Worm (Caenorhabditis elegans) whole organism, L4 larva: Measurements from ENCODE around the gene klf-2.

Experiments
- F26F4.8 ChIP-seq: fragments of 200-800 bp; sonication (Bioruptor generic); conservative IDR thresholded peaks from 2 replicates; pipeline ENCODE4 v1.3.6; 2022; ENCODE audit warnings: missing genetic modification characterization, missing compliant biosample characterization
- F37D6.2 ChIP-seq: sonication (generic microtip); optimal IDR thresholded peaks from 2 replicates; lab custom pipeline; 2016; ENCODE audit warnings: mild to moderate bottlenecking, missing genetic modification characterization, missing compliant biosample characterization
- F49E8.2 ChIP-seq: sonication (generic microtip); optimal IDR thresholded peaks from 2 replicates; lab custom pipeline; 2016; ENCODE audit warnings: missing compliant biosample characterization, mild to moderate bottlenecking, missing genetic modification characterization, borderline replicate concordance
- T26A8.4 ChIP-seq: fragments of 200-800 bp; sonication (Bioruptor generic); IDR thresholded peaks from 2 replicates; pipeline ENCODE4 v1.3.6; 2022; ENCODE audit warnings: missing genetic modification characterization, missing compliant biosample characterization
- Y105C5A.15 ChIP-seq: fragments of 200-800 bp; sonication (Bioruptor generic); IDR thresholded peaks from 2 replicates; pipeline ENCODE4 v1.3.6; 2022; ENCODE audit warnings: missing genetic modification characterization, missing compliant biosample characterization
- ZK337.2 ChIP-seq: fragments of 200-800 bp; sonication (Bioruptor generic); IDR thresholded peaks from 2 replicates; pipeline ENCODE4 v1.3.6; 2022; ENCODE audit warnings: missing genetic modification reagents, missing genetic modification characterization, missing compliant biosample characterization
- ZK546.5 ChIP-seq, 2 experiments: sonication (generic microtip); optimal IDR thresholded peaks; 2 replicates each; lab custom pipeline; 2017; ENCODE audit warnings: missing biosample characterization in 2 of 2, missing genetic modification characterization in 2 of 2
- aha-1 ChIP-seq: fragments of 150-350 bp; peaks from one replicate; lab custom pipeline; 2014; ENCODE audit warnings: missing biosample characterization, missing genetic modification characterization
- aly-2 ChIP-seq: sonication (generic microtip); optimal IDR thresholded peaks from 2 replicates; lab custom pipeline; 2018; ENCODE audit warnings: missing biosample characterization, missing genetic modification characterization
- ama-1 ChIP-seq: fragments of 150-350 bp; optimal IDR thresholded peaks from 2 replicates; lab custom pipeline; 2014; ENCODE audit warnings: inconsistent platforms, mixed read lengths
- attf-4 ChIP-seq: sonication (generic microtip); optimal IDR thresholded peaks from 3 replicates; lab custom pipeline; 2017; ENCODE audit warnings: missing biosample characterization, missing genetic modification characterization
- ceh-20 ChIP-seq: fragments of 200-800 bp; sonication (Bioruptor generic); IDR thresholded peaks from 2 replicates; pipeline ENCODE4 v1.3.6; 2022; ENCODE audit warnings: missing genetic modification reagents, missing genetic modification characterization, missing compliant biosample characterization
- cey-2 ChIP-seq: sonication (generic microtip); optimal IDR thresholded peaks from 3 replicates; lab custom pipeline; 2017; ENCODE audit warnings: missing genetic modification characterization, mild to moderate bottlenecking, missing compliant biosample characterization, antibody characterized with exemption, borderline replicate concordance; ENCODE audit not compliant: insufficient read depth
- ctbp-1 ChIP-seq: fragments of 200-800 bp; sonication (Bioruptor generic); IDR thresholded peaks from 2 replicates; pipeline ENCODE4 v1.3.6; 2022; ENCODE audit warnings: missing genetic modification reagents, missing genetic modification characterization, missing compliant biosample characterization
- daf-16 ChIP-seq, 3 experiments: sonication (generic microtip); optimal IDR thresholded peaks; 2 replicates each; lab custom pipeline; 2016 to 2017; ENCODE audit warnings: missing genetic modification characterization in 3 of 3, missing genetic modification reagents in 3 of 3, mild to moderate bottlenecking in 2 of 3, missing compliant biosample characterization in 2 of 3, missing biosample characterization in 1 of 3, moderate library complexity in 1 of 3
- daf-8 ChIP-seq: fragments of 200-800 bp; sonication (Bioruptor generic); IDR thresholded peaks from 2 replicates; pipeline ENCODE4 v1.3.6; 2022; ENCODE audit warnings: missing genetic modification characterization, missing compliant biosample characterization
- dve-1 ChIP-seq: sonication (generic microtip); optimal IDR thresholded peaks from 2 replicates; lab custom pipeline; 2017; ENCODE audit warnings: antibody characterized with exemption, mild to moderate bottlenecking, missing genetic modification characterization, missing compliant biosample characterization; ENCODE audit not compliant: insufficient read depth
- egl-27 ChIP-seq: sonication (generic microtip); optimal IDR thresholded peaks from 3 replicates; lab custom pipeline; 2017; ENCODE audit warnings: missing biosample characterization, missing genetic modification reagents, missing genetic modification characterization
- gei-8 ChIP-seq: fragments of 200-800 bp; sonication (Bioruptor generic); optimal IDR thresholded peaks from 2 replicates; lab custom pipeline; 2018; ENCODE audit warnings: mild to moderate bottlenecking, missing genetic modification characterization, missing compliant biosample characterization
- hlh-30 ChIP-seq: sonication (generic microtip); optimal IDR thresholded peaks from 2 replicates; lab custom pipeline; 2017; ENCODE audit warnings: antibody characterized with exemption, mild to moderate bottlenecking, missing genetic modification characterization, missing compliant biosample characterization; ENCODE audit not compliant: insufficient read depth
- lin-15B ChIP-seq: fragments of 150-350 bp; sonication (generic microtip); optimal IDR thresholded peaks from 3 replicates; lab custom pipeline; 2014; ENCODE audit warnings: missing biosample characterization, missing genetic modification characterization
- lir-3 ChIP-seq: sonication (generic microtip); optimal IDR thresholded peaks from 2 replicates; lab custom pipeline; 2016; ENCODE audit warnings: mild to moderate bottlenecking, missing genetic modification characterization, missing compliant biosample characterization
- madf-5 ChIP-seq, 2 experiments: fragments of 200-800 bp; sonication (Bioruptor generic); IDR thresholded peaks; 2 replicates each; pipeline ENCODE4 v1.3.6; 2022; ENCODE audit warnings: missing compliant biosample characterization in 2 of 2, missing genetic modification characterization in 2 of 2
- madf-9 ChIP-seq: fragments of 200-800 bp; sonication (Bioruptor generic); conservative IDR thresholded peaks from 2 replicates; pipeline ENCODE4 v1.3.6; 2022; ENCODE audit warnings: missing genetic modification reagents, missing genetic modification characterization, missing compliant biosample characterization
- mdt-29 ChIP-seq: fragments of 200-800 bp; sonication (Bioruptor generic); IDR thresholded peaks from 2 replicates; pipeline ENCODE4 v1.3.6; 2022; ENCODE audit warnings: missing genetic modification reagents, missing genetic modification characterization, missing compliant biosample characterization
- mxl-3 ChIP-seq: fragments of 200-800 bp; sonication (Bioruptor generic); optimal IDR thresholded peaks from 2 replicates; lab custom pipeline; 2018; ENCODE audit warnings: mild to moderate bottlenecking, missing genetic modification characterization, missing compliant biosample characterization
- nhr-11 ChIP-seq: fragments of 150-350 bp; optimal IDR thresholded peaks from 2 replicates; lab custom pipeline; 2014; ENCODE audit warnings: missing biosample characterization, missing genetic modification characterization
- nhr-28 ChIP-seq: fragments of 150-350 bp; optimal IDR thresholded peaks from 2 replicates; lab custom pipeline; 2014; ENCODE audit warnings: missing biosample characterization, missing genetic modification characterization
- nhr-41 ChIP-seq: fragments of 200-800 bp; sonication (Bioruptor generic); IDR thresholded peaks from 2 replicates; pipeline ENCODE4 v1.3.6; 2022; ENCODE audit warnings: missing genetic modification reagents, missing genetic modification characterization, missing compliant biosample characterization
- nhr-48 ChIP-seq: sonication (generic microtip); optimal IDR thresholded peaks from 2 replicates; lab custom pipeline; 2016; ENCODE audit warnings: mild to moderate bottlenecking, missing genetic modification characterization, missing compliant biosample characterization
- nhr-6 ChIP-seq: fragments of 150-350 bp; optimal IDR thresholded peaks from 2 replicates; lab custom pipeline; 2014; ENCODE audit warnings: missing biosample characterization, missing genetic modification characterization
- nhr-76 ChIP-seq: fragments of 150-350 bp; optimal IDR thresholded peaks from 2 replicates; lab custom pipeline; 2014; ENCODE audit warnings: missing biosample characterization, missing genetic modification characterization
- nhr-77 ChIP-seq: fragments of 150-350 bp; optimal IDR thresholded peaks from 2 replicates; lab custom pipeline; 2014; ENCODE audit warnings: missing biosample characterization, missing genetic modification characterization
- php-3 ChIP-seq: fragments of 200-800 bp; sonication (Bioruptor generic); IDR thresholded peaks from 2 replicates; pipeline ENCODE4 v1.3.6; 2022; ENCODE audit warnings: missing genetic modification reagents, missing genetic modification characterization, missing compliant biosample characterization
- rbr-2 ChIP-seq: sonication (generic microtip); optimal IDR thresholded peaks from 2 replicates; lab custom pipeline; 2016; ENCODE audit warnings: missing genotype, missing genetic modification characterization, missing compliant biosample characterization
- saeg-2 ChIP-seq: fragments of 200-800 bp; sonication (Bioruptor generic); IDR thresholded peaks from 2 replicates; pipeline ENCODE4 v1.3.6; 2022; ENCODE audit warnings: missing genetic modification reagents, missing genetic modification characterization, missing compliant biosample characterization
- snpc-1.2 ChIP-seq: fragments of 200-800 bp; sonication (Bioruptor generic); IDR thresholded peaks from 2 replicates; pipeline ENCODE4 v1.3.6; 2022; ENCODE audit warnings: missing genetic modification reagents, missing genetic modification characterization, missing compliant biosample characterization
- spr-3 ChIP-seq: fragments of 200-800 bp; sonication (Bioruptor generic); optimal IDR thresholded peaks from 2 replicates; lab custom pipeline; 2018; ENCODE audit warnings: mild to moderate bottlenecking, missing genetic modification characterization, missing compliant biosample characterization
- tag-97 ChIP-seq: fragments of 200-800 bp; sonication (Bioruptor generic); IDR thresholded peaks from 2 replicates; pipeline ENCODE4 v1.3.6; 2022; ENCODE audit warnings: missing genetic modification characterization, missing compliant biosample characterization
- tra-1 ChIP-seq: fragments of 200-800 bp; sonication (Bioruptor generic); IDR thresholded peaks from 2 replicates; pipeline ENCODE4 v1.3.6; 2022; ENCODE audit warnings: missing genetic modification reagents, missing genetic modification characterization, missing compliant biosample characterization
- unc-130 ChIP-seq: sonication (generic microtip); optimal IDR thresholded peaks from 2 replicates; lab custom pipeline; 2016; ENCODE audit warnings: missing genetic modification reagents, missing genetic modification characterization, missing compliant biosample characterization
- unc-62 ChIP-seq, 3 experiments: fragments of 150-350 bp in 1 of 3; sonication (generic microtip); optimal IDR thresholded peaks in 2 of 3; peaks in 1 of 3; 1 replicate in 1 of 3; 2 replicates in 2 of 3; lab custom pipeline; 2014 to 2017; ENCODE audit warnings: missing biosample characterization in 3 of 3, missing genetic modification characterization in 3 of 3, missing genetic modification reagents in 3 of 3, missing genotype in 1 of 3
- zip-11 ChIP-seq: fragments of 200-800 bp; sonication (Bioruptor generic); IDR thresholded peaks from 2 replicates; pipeline ENCODE4 v1.3.6; 2022; ENCODE audit warnings: missing genetic modification characterization, missing compliant biosample characterization
- zip-2 ChIP-seq: fragments of 150-350 bp; optimal IDR thresholded peaks from 2 replicates; lab custom pipeline; 2014; ENCODE audit warnings: missing biosample characterization, missing genetic modification characterization
- ztf-7 ChIP-seq: fragments of 150-350 bp; optimal IDR thresholded peaks from 2 replicates; lab custom pipeline; 2014; ENCODE audit warnings: missing biosample characterization, missing genetic modification characterization

Gene klf-2

DNA sequence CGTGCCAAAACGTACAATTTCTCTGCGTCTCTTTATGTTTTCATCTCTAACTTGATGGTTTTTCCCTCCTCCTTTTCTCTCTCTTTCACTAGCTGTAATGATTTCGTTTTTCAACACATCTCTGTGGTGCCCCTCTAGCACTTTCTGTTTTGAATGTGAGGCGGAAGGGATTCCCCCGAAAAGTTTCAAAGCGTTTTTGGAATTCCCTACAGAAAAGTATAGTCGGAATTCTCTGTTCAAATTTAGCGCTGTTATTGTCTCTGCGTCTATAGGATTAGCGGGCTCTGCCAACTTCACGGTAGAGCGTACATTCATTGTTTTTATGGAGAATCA, 27.5 kb downstream of the klf-2 start (continued):
- 0 out of 2 replicates have a peak, but pooled peaks have one; percentile 19 for TF ChIP-seq T26A8.4 (GFP tag; lab: Robert Waterston, UW)
- TF ChIP-seq ZK546.5 (tag; optimal IDR thresholded peaks at IDR 0.05; lab: Kevin White, UChicago) = no peak
- TF ChIP-seq php-3 (GFP tag; lab: Robert Waterston, UW) = no peak
- TF ChIP-seq dve-1 (tag; lab: Kevin White, UChicago) = peak; percentile 7
- TF ChIP-seq rbr-2 (tag; lab: Kevin White, UChicago) = peak; percentile 8

DNA sequence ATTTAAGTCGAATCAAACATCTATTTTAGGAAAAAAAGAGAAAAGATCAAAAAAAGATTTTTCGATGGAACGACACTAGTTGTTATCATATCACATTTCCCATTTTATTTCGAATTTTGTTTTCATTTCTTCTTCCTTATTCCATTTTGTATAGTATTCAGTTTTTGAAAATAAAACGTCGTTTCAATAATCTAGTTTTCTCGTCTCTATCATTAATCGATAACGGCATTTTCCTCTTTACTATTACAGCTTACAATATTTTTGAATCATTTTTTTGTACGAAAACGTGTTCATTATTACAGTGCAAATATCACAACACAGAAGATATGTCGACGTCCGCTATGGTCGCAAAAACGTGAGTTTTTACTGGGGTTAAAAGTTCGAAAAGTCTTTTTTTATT, 28.1 kb downstream of the klf-2 start, which contains the start of gene Y44A6C.1:
Gene Y44A6C.1 (plus strand): TSS at position 301 of the 400 bp plus-strand sequence.
- TF ChIP-seq daf-16 (GFP tag; optimal IDR thresholded peaks at IDR 0.05; lab: Kevin White, UChicago) (no peak), daf-16 (tag; optimal IDR thresholded peaks at IDR 0.05; lab: Kevin White, UChicago) (peak; percentile 15), nhr-6 (tag; lab: Kevin White, UChicago) (no peak)

DNA sequence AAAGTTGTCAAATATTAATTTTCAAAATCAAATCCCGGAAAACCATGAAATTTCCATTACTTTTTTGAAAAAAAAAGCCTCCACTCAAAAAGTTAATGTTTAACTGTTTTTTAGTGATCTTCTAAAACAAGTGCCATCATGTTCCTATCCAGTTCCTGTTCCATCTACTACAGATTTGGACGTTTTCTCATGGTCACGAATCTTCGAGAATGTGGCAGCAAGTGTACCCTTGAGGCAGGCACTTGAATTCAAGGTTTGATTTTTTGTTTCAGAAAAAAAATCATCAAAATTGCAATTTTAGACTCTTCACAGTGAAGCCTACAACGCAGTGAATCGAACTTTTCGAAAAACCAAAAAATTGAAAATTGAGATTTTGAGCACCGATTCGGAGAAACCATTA, 29.0 kb downstream of the klf-2 start:
- TF ChIP-seq F37D6.2 (tag; lab: Kevin White, UChicago) = no peak
- TF ChIP-seq nhr-76 (tag; lab: Kevin White, UChicago) = no peak
- TF ChIP-seq hlh-30 (tag; lab: Kevin White, UChicago) = no peak
- TF ChIP-seq daf-16 (GFP tag; optimal IDR thresholded peaks at IDR 0.05; lab: Kevin White, UChicago) = no peak
- TF ChIP-seq daf-16 (tag; optimal IDR thresholded peaks at IDR 0.05; lab: Kevin White, UChicago) = peak; percentile 7
- no peak for TF ChIP-seq egl-27 (tag; lab: Kevin White, UChicago)
- no peak for TF ChIP-seq zip-2
- no peak for TF ChIP-seq tra-1
- TF ChIP-seq madf-9 (GFP tag; lab: Robert Waterston, UW) = no peak
- TF ChIP-seq snpc-1.2 (GFP tag; lab: Robert Waterston, UW) = no peak
- no peak for TF ChIP-seq daf-8 (GFP tag; lab: Robert Waterston, UW)
- TF ChIP-seq F26F4.8 (GFP tag; lab: Robert Waterston, UW) = no peak
- peak; percentile 81 for TF ChIP-seq aha-1
- TF ChIP-seq mxl-3 (GFP tag; lab: Kevin White, UChicago) = no peak
- TF ChIP-seq nhr-41 (GFP tag; lab: Robert Waterston, UW) = no peak
- no peak for TF ChIP-seq madf-5 (GFP tag; IDR thresholded peaks at IDR 0.05; lab: Robert Waterston, UW)
- no peak for TF ChIP-seq attf-4 (tag; lab: Kevin White, UChicago)
- TF ChIP-seq spr-3 (GFP tag; lab: Kevin White, UChicago) = no peak
- no peak for TF ChIP-seq ceh-20 (GFP tag; lab: Robert Waterston, UW)
- peak; percentile 16 for TF ChIP-seq ama-1 (lab: Kevin White, UChicago)
- TF ChIP-seq tag-97 = no peak
- TF ChIP-seq lin-15B (tag; lab: Kevin White, UChicago) = no peak
- TF ChIP-seq saeg-2 (GFP tag; lab: Robert Waterston, UW) = no peak
- TF ChIP-seq gei-8 (GFP tag; lab: Kevin White, UChicago) = no peak
- no peak for TF ChIP-seq nhr-28
- no peak for TF ChIP-seq unc-62 (GFP tag; optimal IDR thresholded peaks at IDR 0.05 in 1 of 2; lab: Kevin White, UChicago)
- TF ChIP-seq unc-62 (tag; optimal IDR thresholded peaks at IDR 0.05; lab: Kevin White, UChicago) = no peak
- TF ChIP-seq F49E8.2 (tag; lab: Kevin White, UChicago) = no peak

DNA sequence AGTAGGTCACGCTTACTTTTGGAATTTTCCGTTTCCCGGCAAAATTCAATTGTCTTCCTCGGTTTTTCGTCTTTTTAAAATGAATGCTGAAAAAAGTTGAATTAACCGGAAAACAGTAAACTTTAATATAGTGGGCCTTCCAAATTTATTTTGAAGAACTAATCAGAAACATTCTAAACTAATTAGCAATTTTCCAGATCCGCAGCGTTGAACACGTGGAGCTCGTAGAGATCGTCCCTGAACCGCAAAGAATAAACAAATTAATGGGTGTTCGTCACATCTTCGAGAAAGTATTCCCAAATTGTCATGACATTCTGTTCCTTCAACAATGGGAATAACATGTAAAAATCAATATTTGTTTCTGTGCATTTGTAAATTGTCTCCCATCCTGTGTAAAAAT, 30.8 kb downstream of the klf-2 start:
- TF ChIP-seq ama-1 (lab: Kevin White, UChicago) (no peak), nhr-11 (tag; lab: Kevin White, UChicago) (no peak), unc-130 (GFP tag; lab: Kevin White, UChicago) (no peak), nhr-76 (tag; lab: Kevin White, UChicago) (no peak), lir-3 (tag; lab: Kevin White, UChicago) (no peak), ztf-7 (tag; lab: Kevin White, UChicago) (no peak), ctbp-1 (GFP tag; lab: Robert Waterston, UW) (no peak), cey-2 (tag; lab: Kevin White, UChicago) (no peak), Y105C5A.15 (GFP tag; lab: Robert Waterston, UW) (no peak), aly-2 (tag; lab: Kevin White, UChicago) (no peak), nhr-77 (tag; lab: Kevin White, UChicago) (no peak), nhr-48 (tag; lab: Kevin White, UChicago) (no peak), aha-1 (no peak), mdt-29 (no peak), zip-11 (no peak), ZK337.2 (no peak)
